Fruit fly (Drosophila melanogaster) whole organism, embryonic: ENCODE data around the gene CG13096.

Source experiments
- Abd-B ChIP-seq: fragments of 200-800 bp; sonication (Bioruptor generic); optimal IDR thresholded peaks from 2 replicates; lab custom pipeline; 2018; ENCODE audit warnings: missing biosample characterization, mild to moderate bottlenecking, missing genetic modification characterization, moderate library complexity
- CG11560 ChIP-seq: fragments of 200-800 bp; sonication (Bioruptor generic); IDR thresholded peaks from 3 replicates; pipeline ENCODE4 v1.3.6; 2022; ENCODE audit warnings: missing biosample characterization, missing genetic modification characterization
- CG12219 ChIP-seq: fragments of 200-800 bp; sonication (Bioruptor generic); optimal IDR thresholded peaks from 3 replicates; lab custom pipeline; 2018; ENCODE audit warnings: missing biosample characterization, mild to moderate bottlenecking, missing genetic modification characterization
- CG12659 ChIP-seq: fragments of 200-800 bp; sonication (Bioruptor generic); optimal IDR thresholded peaks from 3 replicates; lab custom pipeline; 2017; ENCODE audit warnings: mild to moderate bottlenecking, missing biosample characterization, missing genetic modification reagents, missing genetic modification characterization
- CG12744 ChIP-seq: fragments of 200-800 bp; sonication (Bioruptor generic); optimal IDR thresholded peaks from 2 replicates; lab custom pipeline; 2016; ENCODE audit warnings: missing biosample characterization, missing genetic modification characterization
- CG13894 ChIP-seq: fragments of 200-800 bp; sonication (Bioruptor generic); optimal IDR thresholded peaks from 3 replicates; lab custom pipeline; 2018; ENCODE audit warnings: missing biosample characterization, mild to moderate bottlenecking, missing genetic modification characterization, moderate library complexity
- CG16863 ChIP-seq: fragments of 200-800 bp; sonication (Bioruptor generic); optimal IDR thresholded peaks from 3 replicates; lab custom pipeline; 2016; ENCODE audit warnings: missing biosample characterization, missing genetic modification characterization
- CG17361 ChIP-seq: fragments of 200-800 bp; sonication (Bioruptor generic); IDR thresholded peaks from 3 replicates; pipeline ENCODE4 v1.3.6; 2022; ENCODE audit warnings: missing biosample characterization, missing genetic modification characterization
- CG17568 ChIP-seq: fragments of 200-800 bp; sonication (Bioruptor generic); optimal IDR thresholded peaks from 2 replicates; lab custom pipeline; 2018; ENCODE audit warnings: missing biosample characterization, mild to moderate bottlenecking, missing genetic modification characterization, moderate library complexity
- CG2120 ChIP-seq: fragments of 200-800 bp; sonication (Bioruptor generic); optimal IDR thresholded peaks from 3 replicates; lab custom pipeline; 2016; ENCODE audit warnings: missing biosample characterization, missing genetic modification characterization
- CG31224 ChIP-seq: fragments of 200-800 bp; sonication (Bioruptor generic); IDR thresholded peaks from 2 replicates; pipeline ENCODE4 v1.3.6; 2022; ENCODE audit warnings: missing biosample characterization, missing genetic modification characterization
- CG31441 ChIP-seq: fragments of 200-800 bp; sonication (Bioruptor generic); IDR thresholded peaks from 2 replicates; pipeline ENCODE4 v1.3.6; 2022; ENCODE audit warnings: missing biosample characterization, missing genetic modification characterization
- CG4282 ChIP-seq: fragments of 200-800 bp; sonication (Bioruptor generic); optimal IDR thresholded peaks from 2 replicates; lab custom pipeline; 2016; ENCODE audit warnings: missing biosample characterization, missing genetic modification characterization
- CG4360 ChIP-seq: fragments of 200-800 bp; sonication (Bioruptor generic); IDR thresholded peaks from 2 replicates; pipeline ENCODE4 v1.3.6; 2022; ENCODE audit warnings: missing biosample characterization, missing genetic modification characterization
- CG6765 ChIP-seq: fragments of 200-800 bp; sonication (Bioruptor generic); optimal IDR thresholded peaks from 3 replicates; lab custom pipeline; 2017; ENCODE audit warnings: missing biosample characterization, mild to moderate bottlenecking, missing genetic modification characterization
- CG6791 ChIP-seq: fragments of 200-800 bp; sonication (Bioruptor generic); IDR thresholded peaks from 3 replicates; pipeline ENCODE4 v1.3.6; 2022; ENCODE audit warnings: missing biosample characterization, missing genetic modification characterization; ENCODE audit not compliant: partially characterized antibody
- CG9609 ChIP-seq: fragments of 200-800 bp; sonication (Bioruptor generic); optimal IDR thresholded peaks from 3 replicates; lab custom pipeline; 2016; ENCODE audit warnings: missing biosample characterization, missing genetic modification characterization
- CG9727 ChIP-seq: fragments of 200-800 bp; sonication (Bioruptor generic); optimal IDR thresholded peaks from 3 replicates; lab custom pipeline; 2017; ENCODE audit warnings: missing biosample characterization, mild to moderate bottlenecking, missing genetic modification characterization
- CG9932 ChIP-seq: fragments of 200-800 bp; sonication (Bioruptor generic); IDR thresholded peaks from 2 replicates; pipeline ENCODE4 v1.3.6; 2022; ENCODE audit warnings: missing biosample characterization, missing genetic modification characterization
- Gug ChIP-seq: fragments of 200-800 bp; sonication (Bioruptor generic); IDR thresholded peaks from 4 replicates; pipeline ENCODE4 v1.3.6; 2022; ENCODE audit warnings: missing biosample characterization, missing genetic modification characterization
- Lpt ChIP-seq: fragments of >200 bp; optimal IDR thresholded peaks from 2 replicates; lab custom pipeline; 2018; ENCODE audit warnings: missing biosample characterization, missing genetic modification characterization
- Med ChIP-seq: fragments of 200-800 bp; sonication (Bioruptor generic); peaks from one replicate; lab custom pipeline; 2016; ENCODE audit warnings: missing biosample characterization, missing genetic modification characterization, mild to moderate bottlenecking, inconsistent platforms, moderate library complexity
- Mrtf ChIP-seq: fragments of 200-800 bp; sonication (Bioruptor generic); IDR thresholded peaks from 3 replicates; pipeline ENCODE4 v1.3.6; 2022; ENCODE audit warnings: missing biosample characterization, missing genetic modification characterization
- NK7.1 ChIP-seq: fragments of 200-800 bp; sonication (Bioruptor generic); optimal IDR thresholded peaks from 3 replicates; lab custom pipeline; 2016; ENCODE audit warnings: missing biosample characterization, missing genetic modification characterization
- Neu2 ChIP-seq: fragments of 200-800 bp; sonication (Bioruptor generic); optimal IDR thresholded peaks from 3 replicates; lab custom pipeline; 2016; ENCODE audit warnings: missing biosample characterization, missing genetic modification characterization, borderline replicate concordance
- Nf-YB ChIP-seq: fragments of 200-800 bp; sonication (Bioruptor generic); optimal IDR thresholded peaks from 3 replicates; lab custom pipeline; 2019; ENCODE audit warnings: missing biosample characterization, mild to moderate bottlenecking, missing genetic modification characterization, moderate library complexity
- Opbp ChIP-seq: fragments of 200-800 bp; sonication (Bioruptor generic); IDR thresholded peaks from 3 replicates; pipeline ENCODE4 v1.3.6; 2022; ENCODE audit warnings: missing biosample characterization, missing genetic modification characterization; ENCODE audit not compliant: partially characterized antibody
- Scr ChIP-seq: fragments of 200-800 bp; sonication (Bioruptor generic); IDR thresholded peaks from 2 replicates; pipeline ENCODE4 v1.3.6; 2022; ENCODE audit warnings: missing biosample characterization, missing genetic modification characterization; ENCODE audit not compliant: partially characterized antibody
- Sox100B ChIP-seq: fragments of 200-800 bp; sonication (Bioruptor generic); optimal IDR thresholded peaks from 3 replicates; lab custom pipeline; 2018; ENCODE audit warnings: missing biosample characterization, mild to moderate bottlenecking, missing genetic modification characterization
- Sox102F ChIP-seq: fragments of 200-800 bp; sonication (Bioruptor generic); optimal IDR thresholded peaks from 2 replicates; lab custom pipeline; 2018; ENCODE audit warnings: missing biosample characterization, mild to moderate bottlenecking, missing genetic modification characterization, moderate library complexity
- Usf ChIP-seq: fragments of 200-800 bp; sonication (Bioruptor generic); optimal IDR thresholded peaks from 2 replicates; lab custom pipeline; 2017; ENCODE audit warnings: missing genotype, missing biosample characterization, missing genetic modification characterization
- abd-A ChIP-seq: fragments of 200-800 bp; sonication (Bioruptor generic); optimal IDR thresholded peaks from 3 replicates; lab custom pipeline; 2019; ENCODE audit warnings: missing biosample characterization, mild to moderate bottlenecking, missing genetic modification characterization, moderate library complexity
- ara ChIP-seq: fragments of 200-800 bp; sonication (Bioruptor generic); IDR thresholded peaks from 2 replicates; pipeline ENCODE4 v1.3.6; 2022; ENCODE audit warnings: missing biosample characterization, missing genetic modification characterization
- az2 ChIP-seq: fragments of 200-800 bp; sonication (Bioruptor generic); optimal IDR thresholded peaks from 3 replicates; lab custom pipeline; 2016; ENCODE audit warnings: missing biosample characterization, missing genetic modification characterization
- bbx ChIP-seq: fragments of 200-800 bp; sonication (Bioruptor generic); IDR thresholded peaks from 2 replicates; pipeline ENCODE4 v1.3.6; 2022; ENCODE audit warnings: missing biosample characterization, missing genetic modification characterization; ENCODE audit not compliant: partially characterized antibody
- chm ChIP-seq: fragments of 200-800 bp; sonication (Bioruptor generic); IDR thresholded peaks from 2 replicates; pipeline ENCODE4 v1.3.6; 2022; ENCODE audit warnings: missing biosample characterization, missing genetic modification characterization
- crol ChIP-seq: fragments of 200-800 bp; sonication (Bioruptor generic); IDR thresholded peaks from 2 replicates; pipeline ENCODE4 v1.3.6; 2022; ENCODE audit warnings: missing biosample characterization, missing genetic modification characterization
- emc ChIP-seq: fragments of 200-800 bp; sonication (Bioruptor generic); optimal IDR thresholded peaks from 2 replicates; lab custom pipeline; 2016; ENCODE audit warnings: missing biosample characterization, missing genetic modification characterization
- en ChIP-seq: fragments of 200-800 bp; sonication (Bioruptor generic); optimal IDR thresholded peaks from 2 replicates; lab custom pipeline; 2016; ENCODE audit warnings: missing biosample characterization, missing genetic modification characterization
- grau ChIP-seq: fragments of 200-800 bp; optimal IDR thresholded peaks from 3 replicates; lab custom pipeline; 2019; ENCODE audit warnings: missing biosample characterization, mild to moderate bottlenecking, missing genetic modification characterization, moderate library complexity
- ind ChIP-seq: fragments of 200-800 bp; sonication (Bioruptor generic); optimal IDR thresholded peaks from 3 replicates; lab custom pipeline; 2016; ENCODE audit warnings: missing biosample characterization, missing genetic modification characterization
- nerfin-2 ChIP-seq: fragments of 200-800 bp; sonication (Bioruptor generic); IDR thresholded peaks from 2 replicates; pipeline ENCODE4 v1.3.6; 2022; ENCODE audit warnings: missing biosample characterization, missing genetic modification characterization; ENCODE audit not compliant: partially characterized antibody
- pfk ChIP-seq: fragments of 200-800 bp; sonication (Bioruptor generic); optimal IDR thresholded peaks from 2 replicates; lab custom pipeline; 2018; ENCODE audit warnings: missing biosample characterization, mild to moderate bottlenecking, missing genetic modification characterization, moderate library complexity
- ro ChIP-seq: fragments of 200-800 bp; sonication (Bioruptor generic); IDR thresholded peaks from 2 replicates; pipeline ENCODE4 v1.3.6; 2022; ENCODE audit warnings: missing biosample characterization, missing genetic modification characterization
- schlank ChIP-seq: fragments of 200-800 bp; sonication (Bioruptor generic); optimal IDR thresholded peaks from 2 replicates; lab custom pipeline; 2018; ENCODE audit warnings: missing biosample characterization, mild to moderate bottlenecking, missing genetic modification characterization
- sens ChIP-seq: fragments of 200-800 bp; sonication (Bioruptor generic); peaks from one replicate; lab custom pipeline; 2016; ENCODE audit warnings: missing biosample characterization, missing genetic modification characterization
- stc ChIP-seq: fragments of 200-800 bp; sonication (Bioruptor generic); IDR thresholded peaks from 2 replicates; pipeline ENCODE4 v1.3.6; 2022; ENCODE audit warnings: missing biosample characterization, missing genetic modification characterization
- twi ChIP-seq: fragments of 200-800 bp; optimal IDR thresholded peaks from 2 replicates; lab custom pipeline; 2019; ENCODE audit warnings: missing biosample characterization, mild to moderate bottlenecking, missing genetic modification characterization, moderate library complexity
- unpg ChIP-seq: fragments of 200-800 bp; sonication (Bioruptor generic); optimal IDR thresholded peaks from 3 replicates; lab custom pipeline; 2018; ENCODE audit warnings: missing biosample characterization, mild to moderate bottlenecking, missing genetic modification characterization, moderate library complexity
- zen2 ChIP-seq: fragments of 200-800 bp; sonication (Bioruptor generic); IDR thresholded peaks from 3 replicates; pipeline ENCODE4 v1.3.6; 2022; ENCODE audit warnings: missing biosample characterization, missing genetic modification characterization; ENCODE audit not compliant: partially characterized antibody
- zf30C ChIP-seq: fragments of 200-800 bp; sonication (Bioruptor generic); optimal IDR thresholded peaks from 3 replicates; lab custom pipeline; 2018; ENCODE audit warnings: missing biosample characterization, mild to moderate bottlenecking, missing genetic modification characterization
- zfh2 ChIP-seq: fragments of 200-800 bp; sonication (Bioruptor generic); optimal IDR thresholded peaks from 2 replicates; lab custom pipeline; 2016; ENCODE audit warnings: missing biosample characterization, missing genetic modification characterization

Gene CG13096

DNA sequence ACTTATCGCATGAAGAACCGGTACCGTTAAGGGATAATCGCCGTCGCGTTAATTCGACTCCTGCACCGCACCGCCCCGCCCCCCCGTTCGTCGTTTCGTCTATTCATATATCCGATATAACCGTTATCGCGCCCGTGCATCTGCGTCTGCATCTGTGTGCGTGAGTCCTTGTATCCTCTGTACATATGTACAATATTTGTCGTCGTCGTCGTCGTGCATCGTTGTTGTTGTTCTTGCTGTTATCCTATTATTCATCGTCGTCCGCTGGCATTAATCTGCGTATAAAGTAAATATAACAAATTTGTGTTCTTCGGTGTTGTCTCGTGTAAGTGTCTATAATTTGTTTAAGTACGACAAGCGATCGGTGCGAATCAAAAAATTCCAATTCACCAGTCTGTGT lies 33.0 kb upstream of the CG13096 start:
- no peak for TF ChIP-seq CG12744 (GFP tag; lab: Kevin White, UChicago)
- 0 out of 2 replicates have a peak, but pooled peaks have one; percentile 32 for TF ChIP-seq nerfin-2 (GFP tag; lab: Robert Waterston, UW)
- no peak for TF ChIP-seq CG2120 (GFP tag; lab: Kevin White, UChicago)
- TF ChIP-seq Mrtf (GFP tag; lab: Robert Waterston, UW) = no peak
- TF ChIP-seq bbx (GFP tag; lab: Robert Waterston, UW) = no peak
- no peak for TF ChIP-seq ro (GFP tag; lab: Robert Waterston, UW)
- TF ChIP-seq chm = peak; percentile 45; the same call in 1 of the 2 replicates
- no peak for TF ChIP-seq pfk (GFP tag; lab: Kevin White, UChicago)
- TF ChIP-seq CG9609 (GFP tag; lab: Kevin White, UChicago) = no peak
- no peak for TF ChIP-seq CG11560 (tag; lab: Robert Waterston, UW)
- TF ChIP-seq Usf = no peak
- no peak for TF ChIP-seq schlank
- TF ChIP-seq Opbp = no peak
- TF ChIP-seq Sox102F (GFP tag; lab: Kevin White, UChicago) = no peak
- TF ChIP-seq zf30C (GFP tag; lab: Kevin White, UChicago) = no peak
- TF ChIP-seq sens (GFP tag; lab: Kevin White, UChicago) = peak; percentile 15
- no peak for TF ChIP-seq CG16863 (GFP tag; lab: Kevin White, UChicago)
- peak; percentile 53 for TF ChIP-seq Med
- peak; percentile 76 for TF ChIP-seq CG4360
- no peak for TF ChIP-seq CG31441 (GFP tag; lab: Robert Waterston, UW)
- no peak for TF ChIP-seq Abd-B (GFP tag; lab: Kevin White, UChicago)
- no peak for TF ChIP-seq CG6765
- no peak for TF ChIP-seq grau (tag; lab: Kevin White, UChicago)
- TF ChIP-seq ara (GFP tag; lab: Robert Waterston, UW) = no peak
- TF ChIP-seq zen2 = no peak
- TF ChIP-seq CG13894 (tag; lab: Kevin White, UChicago) = no peak
- TF ChIP-seq Nf-YB = no peak
- peak; percentile 51; the same call in 1 of the 2 replicates for TF ChIP-seq crol
- TF ChIP-seq CG4282 = no peak
- no peak for TF ChIP-seq stc (GFP tag; lab: Robert Waterston, UW)
- TF ChIP-seq CG17361 (GFP tag; lab: Robert Waterston, UW) = no peak
- peak; percentile 5 for TF ChIP-seq twi (tag; lab: Kevin White, UChicago)
- TF ChIP-seq CG9932 (GFP tag; lab: Robert Waterston, UW) = no peak
- no peak for TF ChIP-seq NK7.1
- TF ChIP-seq abd-A (tag; lab: Kevin White, UChicago) = no peak
- no peak for TF ChIP-seq az2
- TF ChIP-seq Lpt (GFP tag; lab: Kevin White, UChicago) = no peak
- no peak for TF ChIP-seq CG31224 (GFP tag; lab: Robert Waterston, UW)
- no peak for TF ChIP-seq Scr (GFP tag; lab: Robert Waterston, UW)
- TF ChIP-seq CG12659 (GFP tag; lab: Kevin White, UChicago) = no peak
- no peak for TF ChIP-seq en (GFP tag; lab: Kevin White, UChicago)
- TF ChIP-seq unpg = no peak
- TF ChIP-seq Sox100B (GFP tag; lab: Kevin White, UChicago) = no peak
- TF ChIP-seq CG17568 (GFP tag; lab: Kevin White, UChicago) = no peak
- TF ChIP-seq ind (GFP tag; lab: Kevin White, UChicago) = no peak
- no peak for TF ChIP-seq emc
- no peak for TF ChIP-seq zfh2 (GFP tag; lab: Kevin White, UChicago)
- TF ChIP-seq Neu2 (GFP tag; lab: Kevin White, UChicago) = no peak
- no peak for TF ChIP-seq CG12219 (GFP tag; lab: Kevin White, UChicago)
- no peak for TF ChIP-seq CG9727 (GFP tag; lab: Kevin White, UChicago)
- no peak for TF ChIP-seq CG6791
- TF ChIP-seq Gug (GFP tag; lab: Robert Waterston, UW) = no peak
